Worm (Caenorhabditis elegans): ENCODE measurements around the gene mcm-3.

mcm-3 gene

ce11 chrV:15060595-15060994 is 1.2 kb upstream of the mcm-3 start:
- TF ChIP-seq mep-1 (tag; optimal IDR thresholded peaks at IDR 0.05) (no peak), elt-3 (tag; optimal IDR thresholded peaks at IDR 0.05) (no peak), elt-1 (tag; optimal IDR thresholded peaks at IDR 0.05; ENCODE audit: borderline replicate concordance, insufficient read depth) (no peak), sem-2 (GFP tag; optimal IDR thresholded peaks at IDR 0.05) (no peak), ham-2 (GFP tag; optimal IDR thresholded peaks at IDR 0.05) (no peak), cnd-1 (tag; optimal IDR thresholded peaks at IDR 0.05) (no peak), nhr-28 (tag; optimal IDR thresholded peaks at IDR 0.05) (no peak), pha-4 (tag; optimal IDR thresholded peaks at IDR 0.05) (no peak), flh-1 (GFP tag; optimal IDR thresholded peaks at IDR 0.05) (no peak)

ce11 chrV:15058965-15059364 is 434 bp downstream of the mcm-3 start:
- TF ChIP-seq blmp-1 (tag; optimal IDR thresholded peaks at IDR 0.05) (no peak), lin-32 (GFP tag; optimal IDR thresholded peaks at IDR 0.05) (no peak), nhr-237 (tag; optimal IDR thresholded peaks at IDR 0.05) (no peak), unc-39 (tag; optimal IDR thresholded peaks at IDR 0.05) (no peak), mls-2 (tag; optimal IDR thresholded peaks at IDR 0.05) (no peak), snpc-4 (tag; optimal IDR thresholded peaks at IDR 0.05) (no peak), ztf-11 (tag; optimal IDR thresholded peaks at IDR 0.05) (no peak), ham-2 (GFP tag; optimal IDR thresholded peaks at IDR 0.05) (no peak), elt-1 (tag; optimal IDR thresholded peaks at IDR 0.05; ENCODE audit: borderline replicate concordance, insufficient read depth) (no peak), flh-1 (GFP tag; optimal IDR thresholded peaks at IDR 0.05) (no peak), drap-1 (GFP tag; optimal IDR thresholded peaks at IDR 0.05) (no peak), zip-8 (tag; optimal IDR thresholded peaks at IDR 0.05) (no peak), M03D4.4 (tag; optimal IDR thresholded peaks at IDR 0.05) (no peak)

- TF ChIP-seq unc-62 (GFP tag; optimal IDR thresholded peaks at IDR 0.05), result no peak
- TF ChIP-seq blmp-1 (tag; optimal IDR thresholded peaks at IDR 0.05), result no peak
- TF ChIP-seq elt-3 (tag; optimal IDR thresholded peaks at IDR 0.05), result no peak
Measured at ce11 chrV:15058423-15058822, 976 bp downstream of the mcm-3 start.

ce11 chrV:15057724-15058123 is 1.7 kb downstream of the mcm-3 start:
- TF ChIP-seq unc-62 (GFP tag; optimal IDR thresholded peaks at IDR 0.05), result no peak
- no peak for TF ChIP-seq unc-39 (tag; optimal IDR thresholded peaks at IDR 0.05)
- no peak for TF ChIP-seq elt-3 (tag; optimal IDR thresholded peaks at IDR 0.05)
- no peak for TF ChIP-seq cnd-1 (tag; optimal IDR thresholded peaks at IDR 0.05)
- TF ChIP-seq nhr-76 (tag; optimal IDR thresholded peaks at IDR 0.05), result no peak
- TF ChIP-seq ztf-11 (tag; optimal IDR thresholded peaks at IDR 0.05), result no peak
- TF ChIP-seq ces-1 (GFP tag; optimal IDR thresholded peaks at IDR 0.05), result no peak
- TF ChIP-seq nhr-12 (tag; optimal IDR thresholded peaks at IDR 0.05), result no peak
- TF ChIP-seq ceh-39 (tag; optimal IDR thresholded peaks at IDR 0.05), result no peak
- no peak for TF ChIP-seq elt-1 (tag; optimal IDR thresholded peaks at IDR 0.05; ENCODE audit: borderline replicate concordance, insufficient read depth)
- TF ChIP-seq nhr-2 (tag; optimal IDR thresholded peaks at IDR 0.05), result no peak
- TF ChIP-seq ceh-83 (GFP tag; optimal IDR thresholded peaks at IDR 0.05), result no peak
- no peak for TF ChIP-seq nhr-28 (tag; optimal IDR thresholded peaks at IDR 0.05)
- no peak for TF ChIP-seq zip-8 (tag; optimal IDR thresholded peaks at IDR 0.05)

DNA sequence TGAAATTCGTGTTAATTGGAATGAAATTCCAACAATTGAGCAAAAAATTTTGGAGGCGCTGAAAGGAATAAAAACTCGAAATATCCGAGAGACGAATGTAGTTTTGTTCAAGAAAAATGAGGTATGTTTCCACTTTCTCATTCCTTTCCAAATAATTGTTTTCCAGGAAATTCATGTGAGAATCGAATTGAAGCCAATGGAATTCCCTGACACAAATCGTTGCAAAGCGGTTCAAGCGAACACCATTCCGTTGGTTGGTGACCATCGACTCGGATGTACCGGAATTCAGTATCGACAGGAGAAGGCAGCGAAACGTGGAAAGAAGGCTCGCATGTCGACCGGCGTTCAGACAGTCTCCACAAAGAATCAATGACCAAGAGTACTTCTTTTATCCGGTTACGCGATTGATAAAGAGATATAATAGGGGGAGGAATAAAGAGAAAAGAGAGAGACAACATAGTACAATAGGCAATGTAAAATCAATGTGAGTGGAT is 3.0 kb downstream of the mcm-3 start:
- TF ChIP-seq nhr-28 (tag; optimal IDR thresholded peaks at IDR 0.05) (no peak), unc-62 (GFP tag; optimal IDR thresholded peaks at IDR 0.05) (no peak), nhr-76 (tag; optimal IDR thresholded peaks at IDR 0.05) (no peak), nhr-237 (tag; optimal IDR thresholded peaks at IDR 0.05) (no peak), ham-2 (GFP tag; optimal IDR thresholded peaks at IDR 0.05) (no peak), mls-2 (tag; optimal IDR thresholded peaks at IDR 0.05) (no peak), nhr-2 (tag; optimal IDR thresholded peaks at IDR 0.05) (no peak), sptf-1 (tag; optimal IDR thresholded peaks at IDR 0.05) (no peak), drap-1 (GFP tag; optimal IDR thresholded peaks at IDR 0.05) (no peak), cnd-1 (tag; optimal IDR thresholded peaks at IDR 0.05) (no peak), mab-5 (tag; optimal IDR thresholded peaks at IDR 0.05) (no peak), flh-1 (GFP tag; optimal IDR thresholded peaks at IDR 0.05) (no peak), lin-32 (GFP tag; optimal IDR thresholded peaks at IDR 0.05) (no peak), blmp-1 (tag; optimal IDR thresholded peaks at IDR 0.05) (no peak), unc-39 (tag; optimal IDR thresholded peaks at IDR 0.05) (no peak), mep-1 (tag; optimal IDR thresholded peaks at IDR 0.05) (no peak), ceh-39 (tag; optimal IDR thresholded peaks at IDR 0.05) (no peak), ces-1 (GFP tag; optimal IDR thresholded peaks at IDR 0.05) (no peak), elt-3 (tag; optimal IDR thresholded peaks at IDR 0.05) (no peak)

DNA sequence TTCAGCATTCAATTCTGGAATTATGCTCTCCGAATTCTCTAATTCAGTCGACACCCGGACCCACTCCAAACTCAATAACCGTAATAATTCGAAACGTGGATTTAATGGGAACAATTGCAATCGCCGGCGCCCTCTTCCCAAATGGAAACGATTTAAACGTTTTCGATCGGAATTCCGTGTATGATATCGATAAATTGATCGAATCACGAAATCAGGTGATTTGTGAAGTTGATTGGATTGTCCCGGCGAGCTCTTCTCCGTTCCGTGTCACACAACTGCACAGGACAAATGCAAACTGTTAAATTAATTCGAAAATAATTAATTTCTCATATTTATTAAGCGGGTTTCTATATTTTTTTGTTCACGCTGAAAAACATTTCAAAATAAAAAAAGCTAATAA is 3.5 kb downstream of the mcm-3 start, which contains the start of gene C25D7.16:
C25D7.16 (plus strand) TSS at position 301 of the 400 bp plus-strand sequence.
- TF ChIP-seq unc-39 (tag; optimal IDR thresholded peaks at IDR 0.05), result no peak
- TF ChIP-seq drap-1 (GFP tag; optimal IDR thresholded peaks at IDR 0.05), result no peak
- no peak for TF ChIP-seq unc-120 (tag; optimal IDR thresholded peaks at IDR 0.05; ENCODE audit: poor library complexity, severe bottlenecking)
- no peak for TF ChIP-seq nhr-28 (tag; optimal IDR thresholded peaks at IDR 0.05)

All from whole organism, mixed stage, embryonic.